Fruit fly (Drosophila melanogaster): Measurements from ENCODE around the gene Ccp84Ac.
A peak's percentile ranks its signal among the peaks of the same experiment; 100 is the strongest.

Gene Ccp84Ac

dm6 chr3R:6687219-6687618, 8.9 kb downstream of the Ccp84Ac start:
- TF ChIP-seq CG8301 (tag; optimal IDR thresholded peaks at IDR 0.05) (no peak), CG14655 (GFP tag; optimal IDR thresholded peaks at IDR 0.05) (no peak), Pif1B (GFP tag; optimal IDR thresholded peaks at IDR 0.05) (no peak), CG32121 (GFP tag; IDR thresholded peaks at IDR 0.05) (no peak), CG12605 (GFP tag; IDR thresholded peaks at IDR 0.05) (no peak), D1 (tag; optimal IDR thresholded peaks at IDR 0.05) (no peak), CG8159 (tag; optimal IDR thresholded peaks at IDR 0.05) (no peak), rn (GFP tag; IDR thresholded peaks at IDR 0.05) (no peak), fd96Ca (GFP tag; IDR thresholded peaks at IDR 0.05) (no peak), CG17806 (tag; optimal IDR thresholded peaks at IDR 0.05) (no peak), CG4496 (GFP tag; IDR thresholded peaks at IDR 0.05) (no peak), EcR (GFP tag; optimal IDR thresholded peaks at IDR 0.05) (no peak), Ets98B (GFP tag; IDR thresholded peaks at IDR 0.05) (no peak), CG34367 (tag; optimal IDR thresholded peaks at IDR 0.05) (no peak), Snoo (tag; optimal IDR thresholded peaks at IDR 0.05) (no peak), CG10348 (GFP tag; IDR thresholded peaks at IDR 0.05) (no peak), Pif1A (GFP tag; optimal IDR thresholded peaks at IDR 0.05) (no peak), CG13204 (GFP tag; optimal IDR thresholded peaks at IDR 0.05) (no peak), gl (tag; optimal IDR thresholded peaks at IDR 0.05) (no peak)

- TF ChIP-seq CG8301 (tag; optimal IDR thresholded peaks at IDR 0.05) = no peak
- TF ChIP-seq Pif1B (GFP tag; optimal IDR thresholded peaks at IDR 0.05) = no peak
- no peak for TF ChIP-seq CG14655 (GFP tag; optimal IDR thresholded peaks at IDR 0.05)
Observed at dm6 chr3R:6686428-6686827, 9.6 kb downstream of the Ccp84Ac start, which contains the start of gene Ccp84Ag. TSS of gene Ccp84Ag (plus strand) at chr3R:6686728.

dm6 chr3R:6684145-6684544, 11.9 kb downstream of the Ccp84Ac start, which contains the start of gene Edg84A:
TSS of gene Edg84A (plus strand) at chr3R:6684445.
- TF ChIP-seq CG32121 (GFP tag; IDR thresholded peaks at IDR 0.05) (no peak), EcR (GFP tag; optimal IDR thresholded peaks at IDR 0.05) (no peak), CG10348 (GFP tag; IDR thresholded peaks at IDR 0.05) (no peak), gl (tag; optimal IDR thresholded peaks at IDR 0.05) (no peak), rn (GFP tag; IDR thresholded peaks at IDR 0.05) (no peak), Snoo (tag; optimal IDR thresholded peaks at IDR 0.05) (no peak), CG4496 (GFP tag; IDR thresholded peaks at IDR 0.05) (no peak), fd96Ca (GFP tag; IDR thresholded peaks at IDR 0.05) (no peak), CG14655 (GFP tag; optimal IDR thresholded peaks at IDR 0.05) (no peak), CG12605 (GFP tag; IDR thresholded peaks at IDR 0.05) (no peak)

- peak; percentile 74 for TF ChIP-seq D1 (tag; optimal IDR thresholded peaks at IDR 0.05)
- no peak for TF ChIP-seq CG8159 (tag; optimal IDR thresholded peaks at IDR 0.05)
Observed at dm6 chr3R:6683671-6684070, 12.4 kb downstream of the Ccp84Ac start.

dm6 chr3R:6683135-6683534, 12.9 kb downstream of the Ccp84Ac start:
- TF ChIP-seq CG9948 (tag; optimal IDR thresholded peaks at IDR 0.05) = no peak
- no peak for TF ChIP-seq gl (tag; optimal IDR thresholded peaks at IDR 0.05)

dm6 chr3R:6678480-6678879, 17.6 kb downstream of the Ccp84Ac start, which contains the start of gene lab:
TSS of gene lab (minus strand) at chr3R:6678590.
- TF ChIP-seq gl (tag; optimal IDR thresholded peaks at IDR 0.05) (no peak), CG4496 (GFP tag; IDR thresholded peaks at IDR 0.05) (no peak), D1 (tag; optimal IDR thresholded peaks at IDR 0.05) (no peak), CG15710 (tag; optimal IDR thresholded peaks at IDR 0.05) (no peak), CG34367 (tag; optimal IDR thresholded peaks at IDR 0.05) (no peak)

dm6 chr3R:6674548-6674947, 21.5 kb downstream of the Ccp84Ac start:
- peak; percentile 8 for TF ChIP-seq Pif1A (GFP tag; optimal IDR thresholded peaks at IDR 0.05)
- no peak for TF ChIP-seq Snoo (tag; optimal IDR thresholded peaks at IDR 0.05)
- peak; percentile 59 for TF ChIP-seq CG8159 (tag; optimal IDR thresholded peaks at IDR 0.05)

dm6 chr3R:6672303-6673007, 23.6 kb downstream of the Ccp84Ac start:
- TF ChIP-seq CG32121 (GFP tag; IDR thresholded peaks at IDR 0.05) = no peak
- no peak for TF ChIP-seq CG10348 (GFP tag; IDR thresholded peaks at IDR 0.05)
- no peak for TF ChIP-seq Pif1B (GFP tag; optimal IDR thresholded peaks at IDR 0.05)
- TF ChIP-seq rn (GFP tag; IDR thresholded peaks at IDR 0.05) = no peak
- TF ChIP-seq CG15710 (tag; optimal IDR thresholded peaks at IDR 0.05) = no peak
- no peak for TF ChIP-seq CG14655 (GFP tag; optimal IDR thresholded peaks at IDR 0.05)
- TF ChIP-seq CG4496 (GFP tag; IDR thresholded peaks at IDR 0.05) = no peak
- TF ChIP-seq CG13204 (GFP tag; optimal IDR thresholded peaks at IDR 0.05) = no peak
- no peak for TF ChIP-seq CG8159 (tag; optimal IDR thresholded peaks at IDR 0.05)
- TF ChIP-seq CG8301 (tag; optimal IDR thresholded peaks at IDR 0.05) = no peak
- no peak for TF ChIP-seq EcR (GFP tag; optimal IDR thresholded peaks at IDR 0.05)
- TF ChIP-seq CG34367 (tag; optimal IDR thresholded peaks at IDR 0.05) = no peak
